Fruit fly (Drosophila melanogaster): ENCODE measurements around the gene CG15252.

dm6 chrX:9975973-9976372, 4.4 kb downstream of the CG15252 start:
- TF ChIP-seq usp (GFP tag; optimal IDR thresholded peaks at IDR 0.05) = no peak
- no peak for TF ChIP-seq psq (optimal IDR thresholded peaks at IDR 0.05)
- no peak for TF ChIP-seq pan (optimal IDR thresholded peaks at IDR 0.05)
- no peak for TF ChIP-seq Dll (optimal IDR thresholded peaks at IDR 0.05)
- TF ChIP-seq CG8478 (optimal IDR thresholded peaks at IDR 0.05) = no peak
- no peak for TF ChIP-seq EcR (GFP tag; optimal IDR thresholded peaks at IDR 0.05)
